Fruit fly (Drosophila melanogaster) whole organism, embryonic: ENCODE measurements around the gene CG4424.
A peak's percentile ranks its signal among the peaks of the same experiment; 100 is the strongest.

Source experiments
- Abd-B ChIP-seq: fragments of 200-800 bp; sonication (Bioruptor generic); optimal IDR thresholded peaks from 2 replicates; lab custom pipeline; 2018; ENCODE audit warnings: missing biosample characterization, mild to moderate bottlenecking, missing genetic modification characterization, moderate library complexity
- Atf3 ChIP-seq: fragments of 200-800 bp; sonication (Bioruptor generic); optimal IDR thresholded peaks from 3 replicates; lab custom pipeline; 2016; ENCODE audit warnings: missing biosample characterization, missing genetic modification characterization
- CG10462 ChIP-seq: fragments of 200-800 bp; sonication (Bioruptor generic); optimal IDR thresholded peaks from 2 replicates; lab custom pipeline; 2016; ENCODE audit warnings: missing biosample characterization, missing genetic modification characterization
- CG11723 ChIP-seq: fragments of 200-800 bp; sonication (Bioruptor generic); optimal IDR thresholded peaks from 2 replicates; lab custom pipeline; 2017; ENCODE audit warnings: missing biosample characterization, mild to moderate bottlenecking, missing genetic modification characterization
- CG12769 ChIP-seq: fragments of 200-800 bp; sonication (Bioruptor generic); optimal IDR thresholded peaks from 2 replicates; lab custom pipeline; 2019; ENCODE audit warnings: missing biosample characterization, mild to moderate bottlenecking, missing genetic modification characterization, moderate library complexity
- CG13296 ChIP-seq: fragments of 200-800 bp; sonication (Bioruptor generic); optimal IDR thresholded peaks from 3 replicates; lab custom pipeline; 2018; ENCODE audit warnings: missing biosample characterization, mild to moderate bottlenecking, missing genetic modification characterization
- CG13424 ChIP-seq: fragments of 200-800 bp; sonication (Bioruptor generic); optimal IDR thresholded peaks from 2 replicates; lab custom pipeline; 2019; ENCODE audit warnings: missing biosample characterization, mild to moderate bottlenecking, missing genetic modification characterization, moderate library complexity
- CG14014 ChIP-seq: fragments of 200-800 bp; sonication (Bioruptor generic); IDR thresholded peaks from 2 replicates; pipeline ENCODE4 v1.3.6; 2022; ENCODE audit warnings: missing biosample characterization, missing genetic modification characterization
- CG1529 ChIP-seq: fragments of 200-800 bp; sonication (Bioruptor generic); optimal IDR thresholded peaks from 3 replicates; lab custom pipeline; 2018; ENCODE audit warnings: missing biosample characterization, missing genetic modification characterization
- CG17186 ChIP-seq: fragments of 200-800 bp; sonication (Bioruptor generic); optimal IDR thresholded peaks from 3 replicates; lab custom pipeline; 2017; ENCODE audit warnings: missing biosample characterization, missing genetic modification reagents, missing genetic modification characterization
- CG17385 ChIP-seq: fragments of 200-800 bp; sonication (Bioruptor generic); optimal IDR thresholded peaks from 3 replicates; lab custom pipeline; 2018; ENCODE audit warnings: missing biosample characterization, mild to moderate bottlenecking, missing genetic modification characterization
- CG2678 ChIP-seq: fragments of 200-800 bp; sonication (Bioruptor generic); optimal IDR thresholded peaks from 3 replicates; lab custom pipeline; 2019; ENCODE audit warnings: missing biosample characterization, mild to moderate bottlenecking, missing genetic modification characterization, moderate library complexity
- CG31365 ChIP-seq: fragments of 200-800 bp; sonication (Bioruptor generic); optimal IDR thresholded peaks from 2 replicates; lab custom pipeline; 2018; ENCODE audit warnings: missing biosample characterization, mild to moderate bottlenecking, missing genetic modification characterization
- CG3163 ChIP-seq: fragments of 200-800 bp; sonication (Bioruptor generic); optimal IDR thresholded peaks from 3 replicates; lab custom pipeline; 2016; ENCODE audit warnings: missing biosample characterization, missing genetic modification characterization
- CG3281 ChIP-seq: fragments of 200-800 bp; sonication (Bioruptor generic); optimal IDR thresholded peaks from 3 replicates; lab custom pipeline; 2017; ENCODE audit warnings: missing biosample characterization, mild to moderate bottlenecking, missing genetic modification characterization
- CG34376 ChIP-seq: fragments of 200-800 bp; sonication (Bioruptor generic); optimal IDR thresholded peaks from 2 replicates; lab custom pipeline; 2018; ENCODE audit warnings: missing biosample characterization, mild to moderate bottlenecking, missing genetic modification characterization
- CG4617 ChIP-seq: fragments of 200-800 bp; sonication (Bioruptor generic); optimal IDR thresholded peaks from 3 replicates; lab custom pipeline; 2016; ENCODE audit warnings: missing biosample characterization, missing genetic modification characterization, borderline replicate concordance
- Dip2 ChIP-seq: fragments of 200-800 bp; sonication (Bioruptor generic); IDR thresholded peaks from 2 replicates; pipeline ENCODE4 v1.3.6; 2022; ENCODE audit warnings: missing biosample characterization, missing genetic modification characterization
- Ets97D ChIP-seq: fragments of 200-800 bp; sonication (Bioruptor generic); optimal IDR thresholded peaks from 3 replicates; lab custom pipeline; 2016; ENCODE audit warnings: missing biosample characterization, missing genetic modification characterization
- Gsc ChIP-seq: fragments of 200-800 bp; sonication (Bioruptor generic); IDR thresholded peaks from 2 replicates; pipeline ENCODE4 v1.3.6; 2022; ENCODE audit warnings: missing biosample characterization, missing genetic modification characterization
- HHEX ChIP-seq: fragments of 200-800 bp; sonication (Bioruptor generic); optimal IDR thresholded peaks from 3 replicates; lab custom pipeline; 2017; ENCODE audit warnings: missing biosample characterization, mild to moderate bottlenecking, missing genetic modification characterization, missing genetic modification reagents
- HLH54F ChIP-seq: fragments of 200-800 bp; sonication (Bioruptor generic); optimal IDR thresholded peaks from 3 replicates; lab custom pipeline; 2016; ENCODE audit warnings: missing biosample characterization, missing genetic modification characterization
- Hey ChIP-seq: fragments of 200-800 bp; sonication (Bioruptor generic); optimal IDR thresholded peaks from 3 replicates; lab custom pipeline; 2018; ENCODE audit warnings: missing biosample characterization, mild to moderate bottlenecking, missing genetic modification characterization
- Jarid2 ChIP-seq: fragments of 200-800 bp; sonication (Bioruptor generic); optimal IDR thresholded peaks from 3 replicates; lab custom pipeline; 2017; ENCODE audit warnings: mild to moderate bottlenecking, missing biosample characterization, missing genetic modification reagents, missing genetic modification characterization
- Mad ChIP-seq: fragments of 200-800 bp; sonication (Bioruptor generic); optimal IDR thresholded peaks from 2 replicates; lab custom pipeline; 2016; ENCODE audit warnings: missing biosample characterization, missing genetic modification characterization
- Mrtf ChIP-seq: fragments of 200-800 bp; sonication (Bioruptor generic); IDR thresholded peaks from 3 replicates; pipeline ENCODE4 v1.3.6; 2022; ENCODE audit warnings: missing biosample characterization, missing genetic modification characterization
- NK7.1 ChIP-seq: fragments of 200-800 bp; sonication (Bioruptor generic); optimal IDR thresholded peaks from 3 replicates; lab custom pipeline; 2016; ENCODE audit warnings: missing biosample characterization, missing genetic modification characterization
- Sry-δ ChIP-seq: fragments of 200-800 bp; sonication (Bioruptor generic); optimal IDR thresholded peaks from 2 replicates; lab custom pipeline; 2016; ENCODE audit warnings: missing biosample characterization, missing genetic modification characterization
- TFAM ChIP-seq: fragments of 200-800 bp; sonication (Bioruptor generic); optimal IDR thresholded peaks from 2 replicates; lab custom pipeline; 2017; ENCODE audit warnings: missing biosample characterization, missing genetic modification characterization, inconsistent platforms
- ac ChIP-seq: fragments of 200-800 bp; sonication (Bioruptor generic); optimal IDR thresholded peaks from 3 replicates; lab custom pipeline; 2017; ENCODE audit warnings: missing biosample characterization, mild to moderate bottlenecking, missing genetic modification characterization
- az2 ChIP-seq: fragments of 200-800 bp; sonication (Bioruptor generic); optimal IDR thresholded peaks from 3 replicates; lab custom pipeline; 2016; ENCODE audit warnings: missing biosample characterization, missing genetic modification characterization
- chm ChIP-seq: fragments of 200-800 bp; sonication (Bioruptor generic); IDR thresholded peaks from 2 replicates; pipeline ENCODE4 v1.3.6; 2022; ENCODE audit warnings: missing biosample characterization, missing genetic modification characterization
- chn ChIP-seq: fragments of 200-800 bp; sonication (Bioruptor generic); optimal IDR thresholded peaks from 2 replicates; lab custom pipeline; 2016; ENCODE audit warnings: missing biosample characterization, missing genetic modification characterization
- crol ChIP-seq: fragments of 200-800 bp; sonication (Bioruptor generic); IDR thresholded peaks from 2 replicates; pipeline ENCODE4 v1.3.6; 2022; ENCODE audit warnings: missing biosample characterization, missing genetic modification characterization
- dmrt99B ChIP-seq: fragments of 200-800 bp; sonication (Bioruptor generic); optimal IDR thresholded peaks from 2 replicates; lab custom pipeline; 2018; ENCODE audit warnings: missing biosample characterization, mild to moderate bottlenecking, missing genetic modification characterization, moderate library complexity
- dysf ChIP-seq: fragments of 200-800 bp; sonication (Bioruptor generic); IDR thresholded peaks from 3 replicates; pipeline ENCODE4 v1.3.6; 2022; ENCODE audit warnings: missing biosample characterization, missing genetic modification characterization
- emc ChIP-seq: fragments of 200-800 bp; sonication (Bioruptor generic); optimal IDR thresholded peaks from 2 replicates; lab custom pipeline; 2016; ENCODE audit warnings: missing biosample characterization, missing genetic modification characterization
- fd102C ChIP-seq: fragments of 200-800 bp; sonication (Bioruptor generic); optimal IDR thresholded peaks from 2 replicates; lab custom pipeline; 2018; ENCODE audit warnings: missing biosample characterization, mild to moderate bottlenecking, missing genetic modification characterization, moderate library complexity
- gro ChIP-seq: fragments of 200-800 bp; sonication (Bioruptor generic); optimal IDR thresholded peaks from 2 replicates; lab custom pipeline; 2016; ENCODE audit warnings: missing biosample characterization, missing genetic modification characterization
- ham ChIP-seq: fragments of 200-800 bp; sonication (Bioruptor generic); IDR thresholded peaks from 2 replicates; pipeline ENCODE4 v1.3.6; 2022; ENCODE audit warnings: missing biosample characterization, missing genetic modification characterization
- hth ChIP-seq: fragments of >200 bp; optimal IDR thresholded peaks from 2 replicates; lab custom pipeline; 2017; ENCODE audit warnings: inconsistent platforms
- lilli ChIP-seq: fragments of 200-800 bp; sonication (Bioruptor generic); optimal IDR thresholded peaks from 3 replicates; lab custom pipeline; 2016; ENCODE audit warnings: missing biosample characterization, missing genetic modification characterization
- otp ChIP-seq: fragments of 200-800 bp; sonication (Bioruptor generic); IDR thresholded peaks from 3 replicates; pipeline ENCODE4, ENCODE4 v1.3.6; 2022; ENCODE audit warnings: missing biosample characterization, missing genetic modification characterization
- pan ChIP-seq, 4 experiments: fragments of >200 bp in 3 of 4; fragments of 200-800 bp in 1 of 4; sonication (Bioruptor generic) in 1 of 4; optimal IDR thresholded peaks in 3 of 4; IDR thresholded peaks in 1 of 4; 2 replicates each; pipeline versions ENCODE4 v1.3.6 to Lab custom; 2017 to 2022; ENCODE audit warnings: missing biosample characterization in 2 of 4, missing genetic modification characterization in 2 of 4, mixed read lengths in 1 of 4
- phol ChIP-seq: fragments of 200-800 bp; sonication (Bioruptor generic); optimal IDR thresholded peaks from 3 replicates; lab custom pipeline; 2018; ENCODE audit warnings: missing biosample characterization, mild to moderate bottlenecking, missing genetic modification characterization, moderate library complexity
- slou ChIP-seq: fragments of 200-800 bp; sonication (Bioruptor generic); optimal IDR thresholded peaks from 3 replicates; lab custom pipeline; 2016; ENCODE audit warnings: missing biosample characterization, missing genetic modification characterization
- sr ChIP-seq: fragments of 200-800 bp; sonication (Bioruptor generic); IDR thresholded peaks from 3 replicates; pipeline ENCODE4 v1.3.6; 2022; ENCODE audit warnings: missing biosample characterization, missing genetic modification characterization
- tup ChIP-seq: fragments of 200-800 bp; sonication (Bioruptor generic); optimal IDR thresholded peaks from 2 replicates; lab custom pipeline; 2016; ENCODE audit warnings: missing biosample characterization, mild to moderate bottlenecking, missing genetic modification characterization, moderate library complexity
- unc-4 ChIP-seq: fragments of 200-800 bp; sonication (Bioruptor generic); IDR thresholded peaks from 2 replicates; pipeline ENCODE4 v1.3.6; 2022; ENCODE audit warnings: missing biosample characterization, missing genetic modification characterization; ENCODE audit not compliant: partially characterized antibody
- yki ChIP-seq: fragments of >200 bp; optimal IDR thresholded peaks from 3 replicates; lab custom pipeline; 2018

CG4424 gene

DNA sequence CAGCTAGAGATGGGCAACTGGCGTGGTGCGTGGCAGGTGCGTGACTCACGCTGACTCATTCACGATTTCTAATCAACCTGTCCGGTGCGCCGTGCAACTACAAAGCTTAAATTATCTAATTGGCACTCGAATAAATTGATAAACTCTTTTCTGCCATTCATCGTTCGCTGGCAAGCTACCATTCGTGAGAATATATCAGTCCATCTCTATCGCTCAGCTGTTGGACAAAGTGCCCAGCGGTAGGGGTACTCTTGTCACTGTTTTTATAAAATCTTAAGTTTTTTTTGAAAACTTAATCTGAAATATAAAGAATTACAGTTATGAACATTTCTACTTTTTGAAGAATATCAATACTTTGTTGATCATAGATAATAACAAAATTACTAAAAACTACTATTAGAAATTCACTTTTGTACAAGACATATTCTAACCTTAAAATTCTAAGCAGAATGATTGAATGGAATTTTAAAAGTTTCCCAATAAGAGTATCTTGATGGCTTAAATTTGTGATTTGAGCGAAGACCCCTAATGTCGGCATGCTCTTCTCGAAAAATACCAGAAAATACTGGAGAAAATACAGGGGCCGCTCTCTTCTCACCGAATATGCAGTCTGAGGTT lies 6.6 kb downstream of the CG4424 start, which contains the start of the genes PIG-L and psidin (continued):
- no peak for TF ChIP-seq Dip2 (GFP tag; lab: Robert Waterston, UW)
- no peak for TF ChIP-seq hth (lab: Kevin White, UChicago)
- peak; percentile 88 for TF ChIP-seq az2 (GFP tag; lab: Kevin White, UChicago)
- TF ChIP-seq Ets97D (GFP tag; lab: Kevin White, UChicago): peak; percentile 69
- TF ChIP-seq sr (GFP tag; lab: Robert Waterston, UW): 0 out of 3 replicates have a peak, but pooled peaks have one; percentile 5
- TF ChIP-seq Abd-B (GFP tag; lab: Kevin White, UChicago): peak; percentile 89
- TF ChIP-seq CG17385 (GFP tag; lab: Kevin White, UChicago): peak; percentile 78
- TF ChIP-seq CG3281: peak; percentile 78
- TF ChIP-seq Gsc: 0 out of 2 replicates have a peak, but pooled peaks have one; percentile 34
- no peak for TF ChIP-seq CG12769
- TF ChIP-seq CG13296 (GFP tag; lab: Kevin White, UChicago): peak; percentile 53
- TF ChIP-seq CG4617 (GFP tag; lab: Kevin White, UChicago): peak; percentile 61
- TF ChIP-seq Jarid2: no peak
- no peak for TF ChIP-seq ac (GFP tag; lab: Kevin White, UChicago)
- TF ChIP-seq phol (tag; lab: Kevin White, UChicago): peak; percentile 84
- no peak for TF ChIP-seq fd102C
- TF ChIP-seq pan (optimal IDR thresholded peaks at IDR 0.05; lab: Kevin White, UChicago): no peak
- peak in 1 of 2 experiments; percentile 45 for TF ChIP-seq pan (GFP tag; optimal IDR thresholded peaks at IDR 0.05 in 1 of 2, IDR thresholded peaks at IDR 0.05 in 1 of 2)
- peak; percentile 29 for TF ChIP-seq CG34376 (GFP tag; lab: Kevin White, UChicago)
- no peak for TF ChIP-seq CG14014
- peak; percentile 70 for TF ChIP-seq CG17186
- no peak for TF ChIP-seq gro (GFP tag; lab: Kevin White, UChicago)
- peak; percentile 52 for TF ChIP-seq NK7.1 (GFP tag; lab: Kevin White, UChicago)
- TF ChIP-seq dysf: peak; percentile 87
- TF ChIP-seq chn (GFP tag; lab: Kevin White, UChicago): peak; percentile 84
- no peak for TF ChIP-seq crol (GFP tag; lab: Robert Waterston, UW)
- no peak for TF ChIP-seq TFAM (GFP tag; lab: Kevin White, UChicago)
- peak; percentile 15 for TF ChIP-seq CG3163 (GFP tag; lab: Kevin White, UChicago)
- TF ChIP-seq emc (GFP tag; lab: Kevin White, UChicago): no peak
- no peak for TF ChIP-seq dmrt99B (tag; lab: Kevin White, UChicago)
- TF ChIP-seq CG2678 (tag; lab: Kevin White, UChicago): peak; percentile 83
- peak; percentile 83 for TF ChIP-seq Mad (GFP tag; lab: Kevin White, UChicago)
- TF ChIP-seq ham (GFP tag; lab: Robert Waterston, UW): no peak
- TF ChIP-seq CG31365: no peak
- peak; percentile 68 for TF ChIP-seq HHEX (GFP tag; lab: Kevin White, UChicago)
- TF ChIP-seq CG10462 (GFP tag; lab: Kevin White, UChicago): peak; percentile 58
- TF ChIP-seq slou (GFP tag; lab: Kevin White, UChicago): peak; percentile 44
- peak; percentile 65 for TF ChIP-seq CG1529 (GFP tag; lab: Kevin White, UChicago)
- peak; percentile 61 for TF ChIP-seq chm
- TF ChIP-seq CG11723 (GFP tag; lab: Kevin White, UChicago): peak; percentile 56
- TF ChIP-seq yki: no peak
- TF ChIP-seq unc-4 (GFP tag; lab: Robert Waterston, UW): peak; percentile 88
- peak; percentile 42; the same call in 2 of the 3 replicates for TF ChIP-seq Mrtf (GFP tag; lab: Robert Waterston, UW)
- TF ChIP-seq Atf3 (GFP tag; lab: Kevin White, UChicago): peak; percentile 61
- TF ChIP-seq tup (GFP tag; lab: Kevin White, UChicago): no peak
- no peak for TF ChIP-seq Hey
- peak; percentile 85 for TF ChIP-seq HLH54F (GFP tag; lab: Kevin White, UChicago)
- TF ChIP-seq otp (GFP tag; lab: Robert Waterston, UW): peak; percentile 30; the same call in 1 of the 3 replicates
- peak; percentile 92 for TF ChIP-seq Sry-δ (GFP tag; lab: Kevin White, UChicago)
- peak; percentile 86 for TF ChIP-seq lilli (GFP tag; lab: Kevin White, UChicago)
- TF ChIP-seq CG13424 (tag; lab: Kevin White, UChicago): peak; percentile 94
